Fruit fly (Drosophila melanogaster) whole organism, embryonic: ENCODE results near the gene ATPsyngamma.

Experiments used
- Abd-B ChIP-seq: fragments of 200-800 bp; sonication (Bioruptor generic); optimal IDR thresholded peaks from 2 replicates; lab custom pipeline; 2018; ENCODE audit warnings: missing biosample characterization, mild to moderate bottlenecking, missing genetic modification characterization, moderate library complexity
- Ada2b ChIP-seq: fragments of 200-800 bp; sonication (Bioruptor generic); IDR thresholded peaks from 2 replicates; pipeline ENCODE4 v1.3.6; 2022; ENCODE audit warnings: missing biosample characterization, missing genetic modification characterization
- BEAF-32 ChIP-seq: fragments of 200-800 bp; sonication (Bioruptor generic); optimal IDR thresholded peaks from 3 replicates; lab custom pipeline; 2017; ENCODE audit warnings: missing biosample characterization, missing genetic modification characterization, mild to moderate bottlenecking, moderate library complexity, missing genetic modification reagents
- CG10431 ChIP-seq: fragments of 200-800 bp; sonication (Bioruptor generic); optimal IDR thresholded peaks from 3 replicates; lab custom pipeline; 2018; ENCODE audit warnings: missing biosample characterization, mild to moderate bottlenecking, missing genetic modification characterization
- CG10462 ChIP-seq: fragments of 200-800 bp; sonication (Bioruptor generic); optimal IDR thresholded peaks from 2 replicates; lab custom pipeline; 2016; ENCODE audit warnings: missing biosample characterization, missing genetic modification characterization
- CG11504 ChIP-seq: fragments of 200-800 bp; sonication (Bioruptor generic); optimal IDR thresholded peaks from 3 replicates; lab custom pipeline; 2019; ENCODE audit warnings: missing biosample characterization, mild to moderate bottlenecking, missing genetic modification characterization, moderate library complexity
- CG11723 ChIP-seq: fragments of 200-800 bp; sonication (Bioruptor generic); optimal IDR thresholded peaks from 2 replicates; lab custom pipeline; 2017; ENCODE audit warnings: missing biosample characterization, mild to moderate bottlenecking, missing genetic modification characterization
- CG12299 ChIP-seq: fragments of 200-800 bp; sonication (Bioruptor generic); optimal IDR thresholded peaks from 2 replicates; lab custom pipeline; 2018; ENCODE audit warnings: missing biosample characterization, mild to moderate bottlenecking, missing genetic modification characterization
- CG13123 ChIP-seq: fragments of 200-800 bp; sonication (Bioruptor generic); optimal IDR thresholded peaks from 2 replicates; lab custom pipeline; 2016; ENCODE audit warnings: missing biosample characterization, missing genetic modification characterization
- CG13624 ChIP-seq: fragments of 200-800 bp; sonication (Bioruptor generic); optimal IDR thresholded peaks from 2 replicates; lab custom pipeline; 2016; ENCODE audit warnings: missing biosample characterization, missing genetic modification characterization
- CG13775 ChIP-seq: fragments of 200-800 bp; sonication (Bioruptor generic); optimal IDR thresholded peaks from 3 replicates; lab custom pipeline; 2017; ENCODE audit warnings: missing biosample characterization, mild to moderate bottlenecking, missing genetic modification characterization
- CG15479 ChIP-seq: fragments of 200-800 bp; sonication (Bioruptor generic); optimal IDR thresholded peaks from 3 replicates; lab custom pipeline; 2019; ENCODE audit warnings: missing biosample characterization, mild to moderate bottlenecking, missing genetic modification characterization, moderate library complexity
- CG16813 ChIP-seq: fragments of 200-800 bp; sonication (Bioruptor generic); IDR thresholded peaks from 3 replicates; pipeline ENCODE4 v1.3.6; 2022; ENCODE audit warnings: missing biosample characterization, missing genetic modification characterization; ENCODE audit not compliant: partially characterized antibody
- CG17829 ChIP-seq: fragments of 200-800 bp; optimal IDR thresholded peaks from 2 replicates; lab custom pipeline; 2019; ENCODE audit warnings: missing biosample characterization, mild to moderate bottlenecking, missing genetic modification characterization, moderate library complexity
- CG18011 ChIP-seq: fragments of 200-800 bp; sonication (Bioruptor generic); optimal IDR thresholded peaks from 2 replicates; lab custom pipeline; 2017; ENCODE audit warnings: missing biosample characterization, missing genetic modification characterization, mild to moderate bottlenecking, moderate library complexity, missing genotype
- CG2678 ChIP-seq: fragments of 200-800 bp; sonication (Bioruptor generic); optimal IDR thresholded peaks from 3 replicates; lab custom pipeline; 2019; ENCODE audit warnings: missing biosample characterization, mild to moderate bottlenecking, missing genetic modification characterization, moderate library complexity
- CG4707 ChIP-seq: fragments of 200-800 bp; sonication (Bioruptor generic); optimal IDR thresholded peaks from 2 replicates; lab custom pipeline; 2018; ENCODE audit warnings: missing biosample characterization, mild to moderate bottlenecking, missing genetic modification characterization, moderate library complexity
- CG7987 ChIP-seq: fragments of 200-800 bp; sonication (Bioruptor generic); optimal IDR thresholded peaks from 2 replicates; lab custom pipeline; 2018; ENCODE audit warnings: missing biosample characterization, mild to moderate bottlenecking, missing genetic modification characterization, moderate library complexity
- CG8924 ChIP-seq: fragments of 200-800 bp; optimal IDR thresholded peaks from 3 replicates; lab custom pipeline; 2019; ENCODE audit warnings: missing biosample characterization, mild to moderate bottlenecking, missing genetic modification characterization, moderate library complexity
- CHES-1-like ChIP-seq: fragments of 200-800 bp; sonication (Bioruptor generic); optimal IDR thresholded peaks from 2 replicates; lab custom pipeline; 2016; ENCODE audit warnings: missing biosample characterization, missing genetic modification characterization
- CrebB ChIP-seq: fragments of 200-800 bp; sonication (Bioruptor generic); optimal IDR thresholded peaks from 3 replicates; lab custom pipeline; 2018; ENCODE audit warnings: missing biosample characterization, mild to moderate bottlenecking, missing genetic modification characterization
- GATAe ChIP-seq: fragments of 200-800 bp; sonication (Bioruptor generic); conservative IDR thresholded peaks from 2 replicates; pipeline ENCODE4 v1.3.6; 2022; ENCODE audit warnings: missing biosample characterization, missing genetic modification characterization
- Hey ChIP-seq: fragments of 200-800 bp; sonication (Bioruptor generic); optimal IDR thresholded peaks from 3 replicates; lab custom pipeline; 2018; ENCODE audit warnings: missing biosample characterization, mild to moderate bottlenecking, missing genetic modification characterization
- Jarid2 ChIP-seq: fragments of 200-800 bp; sonication (Bioruptor generic); optimal IDR thresholded peaks from 3 replicates; lab custom pipeline; 2017; ENCODE audit warnings: mild to moderate bottlenecking, missing biosample characterization, missing genetic modification reagents, missing genetic modification characterization
- Nf-YA ChIP-seq: fragments of 200-800 bp; sonication (Bioruptor generic); IDR thresholded peaks from 2 replicates; pipeline ENCODE4 v1.3.6; 2022; ENCODE audit warnings: missing biosample characterization, missing genetic modification characterization
- Sry-δ ChIP-seq: fragments of 200-800 bp; sonication (Bioruptor generic); optimal IDR thresholded peaks from 2 replicates; lab custom pipeline; 2016; ENCODE audit warnings: missing biosample characterization, missing genetic modification characterization
- Taf1 ChIP-seq: fragments of 200-800 bp; sonication (Bioruptor generic); IDR thresholded peaks from 2 replicates; pipeline ENCODE4 v1.3.6; 2022; ENCODE audit warnings: missing biosample characterization, missing genetic modification characterization
- Vsx1 ChIP-seq: fragments of 200-800 bp; sonication (Bioruptor generic); optimal IDR thresholded peaks from 2 replicates; lab custom pipeline; 2017; ENCODE audit warnings: missing biosample characterization, mild to moderate bottlenecking, missing genetic modification characterization, missing genetic modification reagents
- bcd ChIP-seq: fragments of 200-800 bp; sonication (Bioruptor generic); optimal IDR thresholded peaks from 2 replicates; lab custom pipeline; 2017; ENCODE audit warnings: missing biosample characterization, mild to moderate bottlenecking, missing genetic modification characterization
- chif ChIP-seq, 2 experiments: fragments of 200-800 bp; sonication (Bioruptor generic); optimal IDR thresholded peaks; 3 replicates each; lab custom pipeline; 2016; ENCODE audit warnings: missing biosample characterization in 2 of 2, missing genetic modification characterization in 2 of 2
- ci ChIP-seq: fragments of 200-800 bp; sonication (Bioruptor generic); IDR thresholded peaks from 3 replicates; pipeline ENCODE4 v1.3.6; 2022; ENCODE audit warnings: missing biosample characterization, missing genetic modification characterization
- corto ChIP-seq: fragments of 200-800 bp; sonication (Bioruptor generic); optimal IDR thresholded peaks from 2 replicates; lab custom pipeline; 2016; ENCODE audit warnings: missing biosample characterization, mild to moderate bottlenecking, missing genetic modification characterization, moderate library complexity
- da ChIP-seq: fragments of 200-800 bp; sonication (Bioruptor generic); optimal IDR thresholded peaks from 2 replicates; lab custom pipeline; 2016; ENCODE audit warnings: missing biosample characterization, missing genetic modification characterization
- gfzf ChIP-seq: fragments of 200-800 bp; sonication (Bioruptor generic); optimal IDR thresholded peaks from 2 replicates; lab custom pipeline; 2016; ENCODE audit warnings: missing biosample characterization, mild to moderate bottlenecking, missing genetic modification characterization, moderate library complexity
- hbn ChIP-seq: fragments of 200-800 bp; sonication (Bioruptor generic); IDR thresholded peaks from 2 replicates; pipeline ENCODE4 v1.3.6; 2022; ENCODE audit warnings: missing biosample characterization, missing genetic modification characterization; ENCODE audit not compliant: partially characterized antibody
- jigr1 ChIP-seq: fragments of 200-800 bp; sonication (Bioruptor generic); IDR thresholded peaks from 3 replicates; pipeline ENCODE4 v1.3.6; 2022; ENCODE audit warnings: missing biosample characterization, missing genetic modification characterization
- jumu ChIP-seq: fragments of 200-800 bp; sonication (Bioruptor generic); optimal IDR thresholded peaks from 3 replicates; lab custom pipeline; 2016; ENCODE audit warnings: missing biosample characterization, missing genetic modification characterization
- kay ChIP-seq: fragments of 200-800 bp; sonication (Bioruptor generic); optimal IDR thresholded peaks from 2 replicates; lab custom pipeline; 2016; ENCODE audit warnings: missing biosample characterization, missing genetic modification characterization
- lola ChIP-seq, 3 experiments: fragments of >200 bp in 2 of 3; fragments of 200-800 bp in 1 of 3; sonication (Bioruptor generic) in 1 of 3; optimal IDR thresholded peaks; 2 replicates each; lab custom pipeline; 2017 to 2019; ENCODE audit warnings: missing biosample characterization in 3 of 3, missing genetic modification characterization in 3 of 3, mild to moderate bottlenecking in 1 of 3, moderate library complexity in 1 of 3
- maf-S ChIP-seq: fragments of 200-800 bp; sonication (Bioruptor generic); optimal IDR thresholded peaks from 2 replicates; lab custom pipeline; 2016; ENCODE audit warnings: missing biosample characterization, missing genetic modification characterization
- odd ChIP-seq: fragments of 200-800 bp; sonication (Bioruptor generic); optimal IDR thresholded peaks from 2 replicates; lab custom pipeline; 2017; ENCODE audit warnings: missing biosample characterization, mild to moderate bottlenecking, missing genetic modification characterization
- pnt ChIP-seq: fragments of 200-800 bp; sonication (Bioruptor generic); optimal IDR thresholded peaks from 3 replicates; lab custom pipeline; 2016; ENCODE audit warnings: missing biosample characterization, missing genetic modification characterization
- rib ChIP-seq: fragments of 200-800 bp; sonication (Bioruptor generic); IDR thresholded peaks from 2 replicates; pipeline ENCODE4 v1.3.6; 2022; ENCODE audit warnings: missing biosample characterization, missing genetic modification characterization
- stwl ChIP-seq: fragments of 200-800 bp; sonication (Bioruptor generic); optimal IDR thresholded peaks from 3 replicates; lab custom pipeline; 2018; ENCODE audit warnings: missing biosample characterization, mild to moderate bottlenecking, missing genetic modification characterization, moderate library complexity
- tap ChIP-seq: fragments of 200-800 bp; optimal IDR thresholded peaks from 3 replicates; lab custom pipeline; 2019; ENCODE audit warnings: missing biosample characterization, mild to moderate bottlenecking, missing genetic modification characterization, moderate library complexity
- ttk ChIP-seq: fragments of 200-800 bp; sonication (Bioruptor generic); IDR thresholded peaks from 2 replicates; pipeline ENCODE4 v2.1.2; 2022; ENCODE audit warnings: missing biosample characterization, missing genetic modification characterization
- tup ChIP-seq: fragments of 200-800 bp; sonication (Bioruptor generic); optimal IDR thresholded peaks from 2 replicates; lab custom pipeline; 2016; ENCODE audit warnings: missing biosample characterization, mild to moderate bottlenecking, missing genetic modification characterization, moderate library complexity
- usp ChIP-seq: fragments of >200 bp; optimal IDR thresholded peaks from 2 replicates; lab custom pipeline; 2017; ENCODE audit warnings: missing biosample characterization, missing genetic modification characterization
- z ChIP-seq: fragments of 200-800 bp; sonication (Bioruptor generic); IDR thresholded peaks from 3 replicates; pipeline ENCODE4 v1.3.6; 2022; ENCODE audit warnings: missing biosample characterization, missing genetic modification characterization
- zfh1 ChIP-seq: fragments of 200-800 bp; sonication (Bioruptor generic); IDR thresholded peaks from 3 replicates; pipeline ENCODE4 v1.3.6; 2022; ENCODE audit warnings: missing biosample characterization, missing genetic modification characterization

Gene ATPsyngamma

dm6 chr3R:29773833-29774324, 24.9 kb upstream of the ATPsyngamma start:
- TF ChIP-seq Hey (tag; lab: Kevin White, UChicago) (no peak), CG8924 (tag; lab: Kevin White, UChicago) (peak; percentile 52), z (GFP tag; lab: Robert Waterston, UW) (no peak), usp (GFP tag; lab: Kevin White, UChicago) (no peak), Nf-YA (GFP tag; lab: Robert Waterston, UW) (peak; percentile 42; the same call in 1 of the 2 replicates), CHES-1-like (GFP tag; lab: Kevin White, UChicago) (peak; percentile 77), Vsx1 (GFP tag; lab: Kevin White, UChicago) (no peak), odd (GFP tag; lab: Kevin White, UChicago) (peak; percentile 61), CG10431 (no peak), Abd-B (GFP tag; lab: Kevin White, UChicago) (peak; percentile 89), jumu (GFP tag; lab: Kevin White, UChicago) (peak; percentile 53), tup (GFP tag; lab: Kevin White, UChicago) (no peak), Taf1 (GFP tag; lab: Robert Waterston, UW) (peak; percentile 80; the same call in 1 of the 2 replicates), BEAF-32 (GFP tag; lab: Kevin White, UChicago) (no peak), da (GFP tag; lab: Kevin White, UChicago) (no peak), CG13123 (GFP tag; lab: Kevin White, UChicago) (peak; percentile 44), corto (GFP tag; lab: Kevin White, UChicago) (no peak), CG7987 (GFP tag; lab: Kevin White, UChicago) (peak; percentile 0), zfh1 (GFP tag; lab: Robert Waterston, UW) (peak; percentile 68; the same call in 2 of the 3 replicates), CG11504 (tag; lab: Kevin White, UChicago) (peak; percentile 78), CG12299 (tag; lab: Kevin White, UChicago) (peak; percentile 12), CG4707 (no peak), ttk (peak; percentile 41; the same call in 1 of the 2 replicates), CG18011 (peak; percentile 25), maf-S (GFP tag; lab: Kevin White, UChicago) (peak; percentile 71), CG10462 (GFP tag; lab: Kevin White, UChicago) (peak; percentile 32), tap (peak; percentile 28), CG16813 (GFP tag; lab: Robert Waterston, UW) (no peak), CG13624 (GFP tag; lab: Kevin White, UChicago) (peak; percentile 78), lola (GFP tag; optimal IDR thresholded peaks at IDR 0.05; lab: Kevin White, UChicago) (peak in 1 of 3 experiments; percentile 50), ci (peak; percentile 59), CG11723 (GFP tag; lab: Kevin White, UChicago) (peak; percentile 41), GATAe (GFP tag; lab: Robert Waterston, UW) (peak; percentile 91), stwl (no peak), rib (GFP tag; lab: Robert Waterston, UW) (peak; percentile 56), CG15479 (GFP tag; lab: Kevin White, UChicago) (no peak), hbn (GFP tag; lab: Robert Waterston, UW) (no peak), bcd (GFP tag; lab: Kevin White, UChicago) (peak; percentile 74), jigr1 (GFP tag; lab: Robert Waterston, UW) (0 out of 3 replicates have a peak, but pooled peaks have one; percentile 38), CG13775 (GFP tag; lab: Kevin White, UChicago) (peak; percentile 75), gfzf (GFP tag; lab: Kevin White, UChicago) (no peak), CG2678 (tag; lab: Kevin White, UChicago) (peak; percentile 84), CG17829 (tag; lab: Kevin White, UChicago) (peak; percentile 35), chif (GFP tag; optimal IDR thresholded peaks at IDR 0.05; lab: Kevin White, UChicago) (peak; percentile 48 to 72), kay (peak; percentile 89), Ada2b (peak; percentile 72), CrebB (tag; lab: Kevin White, UChicago) (peak; percentile 70), Sry-δ (GFP tag; lab: Kevin White, UChicago) (peak; percentile 2), pnt (GFP tag; lab: Kevin White, UChicago) (peak; percentile 56), Jarid2 (peak; percentile 45)
